Worm (Caenorhabditis elegans): ENCODE data around the gene C01G10.14.

- no peak for TF ChIP-seq zag-1 (tag; optimal IDR thresholded peaks at IDR 0.05)
- TF ChIP-seq lin-1 (GFP tag; IDR thresholded peaks at IDR 0.05) = no peak
- TF ChIP-seq mxl-2 (GFP tag; conservative IDR thresholded peaks at IDR 0.05) = no peak
- TF ChIP-seq nhr-6 (tag; optimal IDR thresholded peaks at IDR 0.05) = no peak
- TF ChIP-seq spr-3 (GFP tag; optimal IDR thresholded peaks at IDR 0.05) = no peak
Observed at ce11 chrV:15143285-15143684, 37.5 kb upstream of the C01G10.14 start, which contains the start of gene K08F9.1.
